Worm (Caenorhabditis elegans) whole organism, L4 larva: ENCODE results near the gene str-165.

Source experiments
- F10B5.3 ChIP-seq: sonication (generic microtip); optimal IDR thresholded peaks from 2 replicates; lab custom pipeline; 2016; ENCODE audit warnings: mild to moderate bottlenecking, missing genetic modification characterization, missing compliant biosample characterization
- T20F7.1 ChIP-seq: fragments of 200-800 bp; sonication (Bioruptor generic); optimal IDR thresholded peaks from 2 replicates; lab custom pipeline; 2018; ENCODE audit warnings: mild to moderate bottlenecking, missing genetic modification characterization, missing compliant biosample characterization
- aha-1 ChIP-seq: fragments of 150-350 bp; peaks from one replicate; lab custom pipeline; 2014; ENCODE audit warnings: missing biosample characterization, missing genetic modification characterization
- aly-2 ChIP-seq: sonication (generic microtip); optimal IDR thresholded peaks from 2 replicates; lab custom pipeline; 2018; ENCODE audit warnings: missing biosample characterization, missing genetic modification characterization
- ama-1 ChIP-seq: fragments of 150-350 bp; optimal IDR thresholded peaks from 2 replicates; lab custom pipeline; 2014; ENCODE audit warnings: inconsistent platforms, mixed read lengths
- attf-4 ChIP-seq: sonication (generic microtip); optimal IDR thresholded peaks from 3 replicates; lab custom pipeline; 2017; ENCODE audit warnings: missing biosample characterization, missing genetic modification characterization
- ceh-82 ChIP-seq: sonication (generic microtip); optimal IDR thresholded peaks from 2 replicates; lab custom pipeline; 2017; ENCODE audit warnings: missing biosample characterization, missing genetic modification characterization
- daf-12 ChIP-seq: fragments of 150-350 bp; optimal IDR thresholded peaks from 2 replicates; lab custom pipeline; 2014; ENCODE audit warnings: missing biosample characterization, missing genetic modification reagents, missing genetic modification characterization
- daf-16 ChIP-seq, 3 experiments: sonication (generic microtip); optimal IDR thresholded peaks; 2 replicates each; lab custom pipeline; 2016 to 2017; ENCODE audit warnings: missing genetic modification characterization in 3 of 3, missing genetic modification reagents in 3 of 3, mild to moderate bottlenecking in 2 of 3, missing compliant biosample characterization in 2 of 3, missing biosample characterization in 1 of 3, moderate library complexity in 1 of 3
- daf-19 ChIP-seq: fragments of 200-800 bp; sonication (Bioruptor generic); conservative IDR thresholded peaks from 2 replicates; pipeline ENCODE4 v1.3.6; 2022; ENCODE audit warnings: missing genetic modification characterization, missing compliant biosample characterization
- daf-8 ChIP-seq: fragments of 200-800 bp; sonication (Bioruptor generic); IDR thresholded peaks from 2 replicates; pipeline ENCODE4 v1.3.6; 2022; ENCODE audit warnings: missing genetic modification characterization, missing compliant biosample characterization
- dmd-8 ChIP-seq: fragments of 200-800 bp; sonication (Bioruptor generic); IDR thresholded peaks from 2 replicates; pipeline ENCODE4 v1.3.6; 2022; ENCODE audit warnings: missing genetic modification characterization, missing compliant biosample characterization
- dpl-1 ChIP-seq: fragments of 150-350 bp; optimal IDR thresholded peaks from 2 replicates; lab custom pipeline; 2014; ENCODE audit warnings: missing biosample characterization, missing genetic modification reagents, missing genetic modification characterization
- egl-43 ChIP-seq: fragments of 200-800 bp; sonication (Bioruptor generic); IDR thresholded peaks from 2 replicates; pipeline ENCODE4 v1.3.6; 2022; ENCODE audit warnings: missing genetic modification reagents, missing genetic modification characterization, missing compliant biosample characterization
- fos-1 ChIP-seq: fragments of 150-350 bp; optimal IDR thresholded peaks from 2 replicates; lab custom pipeline; 2014; ENCODE audit warnings: missing biosample characterization, missing genetic modification characterization
- hlh-11 ChIP-seq: fragments of 200-800 bp; sonication (Bioruptor generic); optimal IDR thresholded peaks from 2 replicates; lab custom pipeline; 2018; ENCODE audit warnings: mild to moderate bottlenecking, missing genetic modification characterization, missing compliant biosample characterization
- jun-1 ChIP-seq: fragments of 150-350 bp; optimal IDR thresholded peaks from 2 replicates; lab custom pipeline; 2014; ENCODE audit warnings: missing biosample characterization, missing genetic modification reagents, missing genetic modification characterization
- lim-7 ChIP-seq: fragments of 200-800 bp; sonication (Bioruptor generic); IDR thresholded peaks from 2 replicates; pipeline ENCODE4 v1.3.6; 2022; ENCODE audit warnings: missing genetic modification characterization, missing compliant biosample characterization
- lin-1 ChIP-seq: fragments of 200-800 bp; sonication (Bioruptor generic); IDR thresholded peaks from 2 replicates; pipeline ENCODE4 v1.3.6; 2022; ENCODE audit warnings: missing genetic modification reagents, missing genetic modification characterization, missing compliant biosample characterization
- lin-38 ChIP-seq: fragments of 200-800 bp; sonication (Bioruptor generic); IDR thresholded peaks from 2 replicates; pipeline ENCODE4 v1.3.6; 2022; ENCODE audit warnings: missing genetic modification reagents, missing genetic modification characterization, missing compliant biosample characterization
- lin-39 ChIP-seq: fragments of 150-350 bp; optimal IDR thresholded peaks from 2 replicates; lab custom pipeline; 2014; ENCODE audit warnings: missing biosample characterization, missing genetic modification reagents, missing genetic modification characterization
- lsy-2 ChIP-seq, 2 experiments: fragments of 150-350 bp in 1 of 2; sonication (generic microtip) in 1 of 2; optimal IDR thresholded peaks; 2 replicates each; lab custom pipeline; 2014 to 2017; ENCODE audit warnings: missing biosample characterization in 2 of 2, missing genetic modification characterization in 2 of 2
- madf-5 ChIP-seq, 2 experiments: fragments of 200-800 bp; sonication (Bioruptor generic); IDR thresholded peaks; 2 replicates each; pipeline ENCODE4 v1.3.6; 2022; ENCODE audit warnings: missing compliant biosample characterization in 2 of 2, missing genetic modification characterization in 2 of 2
- mdt-29 ChIP-seq: fragments of 200-800 bp; sonication (Bioruptor generic); IDR thresholded peaks from 2 replicates; pipeline ENCODE4 v1.3.6; 2022; ENCODE audit warnings: missing genetic modification reagents, missing genetic modification characterization, missing compliant biosample characterization
- nhr-10 ChIP-seq: fragments of 150-350 bp; optimal IDR thresholded peaks from 2 replicates; lab custom pipeline; 2014; ENCODE audit warnings: missing biosample characterization, missing genetic modification characterization
- nhr-102 ChIP-seq: sonication (generic microtip); optimal IDR thresholded peaks from 2 replicates; lab custom pipeline; 2016; ENCODE audit warnings: mild to moderate bottlenecking, missing genetic modification characterization, moderate library complexity, missing compliant biosample characterization
- nhr-11 ChIP-seq: fragments of 150-350 bp; optimal IDR thresholded peaks from 2 replicates; lab custom pipeline; 2014; ENCODE audit warnings: missing biosample characterization, missing genetic modification characterization
- nhr-111 ChIP-seq: fragments of 200-800 bp; sonication (Bioruptor generic); optimal IDR thresholded peaks from 2 replicates; lab custom pipeline; 2018; ENCODE audit warnings: mild to moderate bottlenecking, missing genetic modification characterization, missing compliant biosample characterization
- nhr-237 ChIP-seq: sonication (generic microtip); optimal IDR thresholded peaks from 2 replicates; lab custom pipeline; 2017; ENCODE audit warnings: missing biosample characterization, missing genetic modification characterization
- nhr-25 ChIP-seq: sonication (generic microtip); optimal IDR thresholded peaks from 2 replicates; lab custom pipeline; 2017; ENCODE audit warnings: missing genetic modification characterization, mild to moderate bottlenecking, missing compliant biosample characterization, antibody characterized with exemption, moderate library complexity, borderline replicate concordance; ENCODE audit not compliant: insufficient read depth
- nhr-28 ChIP-seq: fragments of 150-350 bp; optimal IDR thresholded peaks from 2 replicates; lab custom pipeline; 2014; ENCODE audit warnings: missing biosample characterization, missing genetic modification characterization
- nhr-76 ChIP-seq: fragments of 150-350 bp; optimal IDR thresholded peaks from 2 replicates; lab custom pipeline; 2014; ENCODE audit warnings: missing biosample characterization, missing genetic modification characterization
- set-16 ChIP-seq: fragments of 200-800 bp; sonication (Bioruptor generic); IDR thresholded peaks from 2 replicates; pipeline ENCODE4 v1.3.6; 2022; ENCODE audit warnings: missing genetic modification reagents, missing genetic modification characterization, missing compliant biosample characterization
- snpc-4 ChIP-seq: fragments of 150-350 bp; optimal IDR thresholded peaks from 2 replicates; lab custom pipeline; 2014; ENCODE audit warnings: missing biosample characterization, missing genetic modification characterization
- spr-1 ChIP-seq: sonication (generic microtip); optimal IDR thresholded peaks from 2 replicates; lab custom pipeline; 2016; ENCODE audit warnings: mild to moderate bottlenecking, missing genetic modification characterization, missing compliant biosample characterization
- tag-97 ChIP-seq: fragments of 200-800 bp; sonication (Bioruptor generic); IDR thresholded peaks from 2 replicates; pipeline ENCODE4 v1.3.6; 2022; ENCODE audit warnings: missing genetic modification characterization, missing compliant biosample characterization
- unc-62 ChIP-seq, 3 experiments: fragments of 150-350 bp in 1 of 3; sonication (generic microtip); optimal IDR thresholded peaks in 2 of 3; peaks in 1 of 3; 1 replicate in 1 of 3; 2 replicates in 2 of 3; lab custom pipeline; 2014 to 2017; ENCODE audit warnings: missing biosample characterization in 3 of 3, missing genetic modification characterization in 3 of 3, missing genetic modification reagents in 3 of 3, missing genotype in 1 of 3
- vab-7 ChIP-seq: fragments of 200-800 bp; sonication (Bioruptor generic); IDR thresholded peaks from 2 replicates; pipeline ENCODE4 v1.3.6; 2022; ENCODE audit warnings: missing genetic modification reagents, missing genetic modification characterization, missing compliant biosample characterization
- zfp-3 ChIP-seq: fragments of 200-800 bp; sonication (Bioruptor generic); conservative IDR thresholded peaks from 2 replicates; pipeline ENCODE4 v1.3.6; 2022; ENCODE audit warnings: missing genetic modification reagents, missing genetic modification characterization, missing compliant biosample characterization

The str-165 gene

DNA sequence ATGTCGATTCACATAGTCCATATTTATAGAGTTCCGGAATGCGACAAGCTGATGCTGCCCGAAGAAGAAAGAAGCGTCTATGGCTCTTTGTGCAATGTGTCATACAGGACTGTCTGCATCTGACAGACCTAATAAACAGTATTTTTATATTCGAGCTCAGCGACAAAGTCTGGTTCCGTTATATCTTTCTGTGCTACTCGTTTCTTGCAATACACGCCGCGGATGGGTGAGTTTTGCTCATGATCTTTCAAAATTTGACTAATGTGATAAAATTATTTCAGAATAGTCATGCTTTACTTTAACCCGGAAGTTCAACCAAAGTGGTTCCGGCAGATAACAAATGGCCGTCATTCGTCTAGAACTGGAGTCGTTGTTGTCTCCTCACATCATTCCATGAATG lies 32.8 kb downstream of the str-165 start:
- TF ChIP-seq unc-62 (GFP tag; optimal IDR thresholded peaks at IDR 0.05 in 1 of 2; lab: Kevin White, UChicago), result peak in 1 of 2 experiments; percentile 55
- no peak for TF ChIP-seq unc-62 (tag; optimal IDR thresholded peaks at IDR 0.05; lab: Kevin White, UChicago)
- TF ChIP-seq zfp-3, result no peak
- TF ChIP-seq aha-1 (tag; lab: Kevin White, UChicago), result peak; percentile 90

ce11 chrV:13866353-13866752 lies 35.4 kb downstream of the str-165 start, which contains the start of gene nhr-175:
TSS of gene nhr-175 (plus strand) at chrV:13866691.
- no peak for TF ChIP-seq nhr-28 (tag; lab: Kevin White, UChicago)

DNA sequence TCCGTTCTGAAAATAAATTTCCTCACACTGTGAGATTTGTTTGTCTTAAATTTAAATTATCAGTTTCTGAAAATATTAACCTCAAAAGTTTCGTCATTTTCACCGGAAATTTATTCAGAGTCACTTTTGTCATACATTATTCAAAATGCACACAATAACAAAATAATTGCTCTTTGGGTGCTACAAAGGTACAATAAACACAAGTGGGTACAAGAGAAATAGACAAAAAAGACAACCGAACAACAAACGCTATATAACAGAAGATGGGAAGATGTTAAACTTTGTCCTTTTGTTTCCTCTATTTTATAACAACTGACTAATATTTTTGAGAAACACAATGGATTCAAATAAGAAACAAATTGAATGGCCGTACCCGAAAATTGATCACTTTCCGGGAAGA lies 38.6 kb downstream of the str-165 start:
- TF ChIP-seq nhr-11 (tag; lab: Kevin White, UChicago) (peak; percentile 100), madf-5 (GFP tag; IDR thresholded peaks at IDR 0.05; lab: Robert Waterston, UW) (no peak), nhr-28 (tag; lab: Kevin White, UChicago) (peak; percentile 89), dmd-8 (GFP tag; lab: Robert Waterston, UW) (no peak)
- TF ChIP-seq, all 104 proteins: peak for 2

- no peak for TF ChIP-seq nhr-102
- TF ChIP-seq, all 104 proteins: peak for 0
Observed at ce11 chrV:13872895-13873294, 42.0 kb downstream of the str-165 start, which contains the start of gene cpt-5. TSS of gene cpt-5 (plus strand) at chrV:13873195.

- TF ChIP-seq unc-62 (GFP tag; optimal IDR thresholded peaks at IDR 0.05 in 1 of 2; lab: Kevin White, UChicago) (peak in 1 of 2 experiments; percentile 94), unc-62 (tag; optimal IDR thresholded peaks at IDR 0.05; lab: Kevin White, UChicago) (no peak), daf-12 (no peak)
- TF ChIP-seq, all 104 proteins: peak for 1
Observed at ce11 chrV:13873323-13873722, 42.4 kb downstream of the str-165 start.

DNA sequence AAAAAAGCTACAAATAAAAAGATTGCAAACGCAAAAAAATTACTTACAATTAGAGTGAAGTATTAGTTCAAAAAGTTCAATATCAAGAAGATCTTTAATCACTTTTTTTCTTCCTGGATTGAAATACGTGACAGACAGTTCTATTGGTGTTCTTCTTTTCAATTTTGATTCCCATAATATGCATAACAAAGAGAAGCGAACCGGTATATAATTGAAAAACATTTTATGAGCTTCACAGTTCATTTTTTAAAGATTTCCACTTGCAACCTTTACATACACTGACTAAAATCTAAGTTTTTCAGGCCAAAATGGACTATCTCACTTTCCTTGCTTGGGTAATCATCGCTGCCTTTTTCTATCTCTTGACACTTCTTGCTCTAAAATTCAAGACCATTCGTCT lies 45.6 kb downstream of the str-165 start, which contains the start of gene T22G5.1:
Gene T22G5.1, plus strand, starts transcription at position 301 of the 400 bp plus-strand sequence.
- TF ChIP-seq lin-1 (GFP tag; lab: Robert Waterston, UW) (no peak), nhr-76 (tag; lab: Kevin White, UChicago) (no peak), dpl-1 (GFP tag; lab: Kevin White, UChicago) (no peak), daf-8 (no peak), ceh-82 (tag; lab: Kevin White, UChicago) (no peak), mdt-29 (no peak), jun-1 (tag; lab: Kevin White, UChicago) (no peak), nhr-25 (tag; lab: Kevin White, UChicago) (no peak), madf-5 (GFP tag; IDR thresholded peaks at IDR 0.05; lab: Robert Waterston, UW) (no peak), aly-2 (no peak), lin-39 (tag; lab: Kevin White, UChicago) (no peak), vab-7 (no peak), daf-16 (GFP tag; optimal IDR thresholded peaks at IDR 0.05; lab: Kevin White, UChicago) (no peak), daf-16 (tag; optimal IDR thresholded peaks at IDR 0.05; lab: Kevin White, UChicago) (no peak), hlh-11 (tag; lab: Kevin White, UChicago) (no peak)

DNA sequence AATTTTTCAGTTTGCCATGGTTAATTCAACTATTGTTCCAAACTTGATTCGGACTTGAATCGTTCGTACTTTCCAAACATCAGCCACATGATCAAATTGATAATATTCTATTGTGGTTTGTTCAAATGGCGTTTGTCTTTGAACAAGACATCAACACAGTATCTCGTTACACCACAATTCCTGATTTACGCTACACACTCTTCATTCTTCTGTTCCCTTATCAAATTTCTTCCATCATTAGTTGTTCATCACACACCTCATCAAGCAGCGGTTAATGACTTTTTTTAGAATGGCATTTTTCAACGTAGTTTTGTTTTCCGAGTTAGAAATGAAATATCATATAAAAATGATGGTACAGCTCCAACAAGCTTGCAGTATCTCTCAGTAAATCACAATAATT lies 47.3 kb downstream of the str-165 start:
- TF ChIP-seq fos-1 (tag; lab: Kevin White, UChicago), result no peak
- no peak for TF ChIP-seq attf-4 (tag; lab: Kevin White, UChicago)
- no peak for TF ChIP-seq set-16 (GFP tag; lab: Robert Waterston, UW)
- TF ChIP-seq nhr-10 (tag; lab: Kevin White, UChicago), result peak; percentile 29
- TF ChIP-seq daf-19 (GFP tag; lab: Robert Waterston, UW), result no peak
- TF ChIP-seq snpc-4 (tag; lab: Kevin White, UChicago), result no peak
- no peak for TF ChIP-seq F10B5.3 (tag; lab: Kevin White, UChicago)
- no peak for TF ChIP-seq nhr-237 (tag; lab: Kevin White, UChicago)
- TF ChIP-seq egl-43, result no peak
- TF ChIP-seq spr-1 (tag; lab: Kevin White, UChicago), result no peak
- no peak for TF ChIP-seq nhr-25 (tag; lab: Kevin White, UChicago)
- no peak for TF ChIP-seq nhr-111 (GFP tag; lab: Kevin White, UChicago)
- TF ChIP-seq lsy-2 (tag; optimal IDR thresholded peaks at IDR 0.05; lab: Kevin White, UChicago), result no peak
- no peak for TF ChIP-seq T20F7.1
- no peak for TF ChIP-seq tag-97
- TF ChIP-seq dpl-1 (GFP tag; lab: Kevin White, UChicago), result no peak
- no peak for TF ChIP-seq nhr-76 (tag; lab: Kevin White, UChicago)
- no peak for TF ChIP-seq lin-39 (tag; lab: Kevin White, UChicago)
- TF ChIP-seq vab-7, result no peak
- no peak for TF ChIP-seq mdt-29
- no peak for TF ChIP-seq lim-7
- TF ChIP-seq lin-38 (GFP tag; lab: Robert Waterston, UW), result no peak
- no peak for TF ChIP-seq ama-1 (lab: Kevin White, UChicago)
